Worm (Caenorhabditis elegans): ENCODE measurements around the gene nas-6.

DNA sequence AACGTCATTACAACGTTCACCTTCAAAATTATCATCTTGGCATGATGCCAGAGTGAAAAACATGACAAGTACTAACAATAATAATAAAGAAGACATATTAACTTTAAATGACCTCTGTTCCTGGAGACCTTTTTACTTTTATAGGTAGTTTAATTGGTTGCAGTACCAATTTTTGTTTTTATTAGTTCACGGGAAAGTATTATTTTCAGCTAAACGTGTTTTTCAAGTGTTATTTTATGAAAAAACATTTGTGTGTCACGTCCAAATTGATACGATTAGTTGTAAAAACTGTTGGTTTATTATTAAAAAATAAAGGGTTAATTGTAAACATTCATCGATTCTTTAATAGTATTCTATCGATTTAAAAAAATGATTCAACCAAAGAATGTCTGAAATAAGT lies 14.8 kb downstream of the nas-6 start, which contains the start of gene grl-24:
- TF ChIP-seq nhr-11 (tag; optimal IDR thresholded peaks at IDR 0.05) (no peak), ceh-6 (GFP tag; optimal IDR thresholded peaks at IDR 0.05) (no peak), zip-5 (tag; optimal IDR thresholded peaks at IDR 0.05) (no peak), ref-2 (tag; optimal IDR thresholded peaks at IDR 0.05) (no peak), sox-4 (tag; optimal IDR thresholded peaks at IDR 0.05) (no peak), odd-2 (tag; optimal IDR thresholded peaks at IDR 0.05) (no peak), fkh-10 (GFP tag; optimal IDR thresholded peaks at IDR 0.05) (no peak), ceh-18 (tag; optimal IDR thresholded peaks at IDR 0.05) (no peak), hlh-6 (tag; optimal IDR thresholded peaks at IDR 0.05) (no peak), pat-9 (tag; optimal IDR thresholded peaks at IDR 0.05) (no peak), ztf-16 (tag; optimal IDR thresholded peaks at IDR 0.05) (no peak), nhr-232 (tag; optimal IDR thresholded peaks at IDR 0.05) (no peak), ama-1 (optimal IDR thresholded peaks at IDR 0.05) (no peak), ceh-31 (tag; optimal IDR thresholded peaks at IDR 0.05) (no peak)
